Worm (Caenorhabditis elegans) whole organism, L1 larva: ENCODE measurements around the gene vps-36.

Experiments used
- C16A3.4 ChIP-seq: fragments of 150-350 bp; optimal IDR thresholded peaks from 2 replicates; lab custom pipeline; 2014; ENCODE audit warnings: missing biosample characterization, missing genetic modification characterization
- F16B12.6 ChIP-seq: fragments of 150-350 bp; optimal IDR thresholded peaks from 2 replicates; lab custom pipeline; 2014; ENCODE audit warnings: missing biosample characterization, missing genetic modification characterization
- aha-1 ChIP-seq: fragments of 150-350 bp; optimal IDR thresholded peaks from 2 replicates; lab custom pipeline; 2014; ENCODE audit warnings: missing biosample characterization, missing genetic modification characterization
- ama-1 ChIP-seq: fragments of 150-350 bp; optimal IDR thresholded peaks from 2 replicates; lab custom pipeline; 2014
- blmp-1 ChIP-seq: fragments of 150-350 bp; optimal IDR thresholded peaks from 2 replicates; lab custom pipeline; 2014; ENCODE audit warnings: missing biosample characterization, missing genetic modification characterization
- ceh-8 ChIP-seq: fragments of 200-800 bp; sonication (Bioruptor generic); optimal IDR thresholded peaks from 2 replicates; lab custom pipeline; 2018; ENCODE audit warnings: mild to moderate bottlenecking, missing genetic modification characterization, moderate library complexity, missing compliant biosample characterization
- ceh-82 ChIP-seq, 3 experiments: fragments of 150-350 bp in 1 of 3; sonication (generic microtip) in 2 of 3; optimal IDR thresholded peaks; 2 replicates each; lab custom pipeline; 2014 to 2017; ENCODE audit warnings: missing biosample characterization in 3 of 3, missing genetic modification characterization in 3 of 3
- ceh-88 ChIP-seq: fragments of 200-800 bp; sonication (Bioruptor generic); IDR thresholded peaks from 2 replicates; pipeline ENCODE4 v1.3.6; 2022; ENCODE audit warnings: missing genetic modification characterization, missing compliant biosample characterization
- ceh-90 ChIP-seq: sonication (generic microtip); optimal IDR thresholded peaks from 2 replicates; lab custom pipeline; 2016; ENCODE audit warnings: missing genetic modification characterization, missing compliant biosample characterization
- dsc-1 ChIP-seq: sonication (generic microtip); optimal IDR thresholded peaks from 2 replicates; lab custom pipeline; 2016; ENCODE audit warnings: mild to moderate bottlenecking, missing genetic modification characterization, missing compliant biosample characterization
- efl-3 ChIP-seq: fragments of 200-800 bp; sonication (Bioruptor generic); optimal IDR thresholded peaks from 2 replicates; lab custom pipeline; 2018; ENCODE audit warnings: mild to moderate bottlenecking, missing genetic modification characterization, missing compliant biosample characterization
- egl-13 ChIP-seq: sonication (generic microtip); optimal IDR thresholded peaks from 2 replicates; lab custom pipeline; 2016; ENCODE audit warnings: missing genotype, missing genetic modification reagents, missing genetic modification characterization, missing compliant biosample characterization
- egl-27 ChIP-seq, 2 experiments: fragments of 150-350 bp in 1 of 2; sonication (generic microtip); optimal IDR thresholded peaks; 3 replicates each; lab custom pipeline; 2017 to 2018; ENCODE audit warnings: missing biosample characterization in 2 of 2, missing genetic modification characterization in 2 of 2, missing genetic modification reagents in 2 of 2
- elt-2 ChIP-seq: sonication (generic microtip); optimal IDR thresholded peaks from 2 replicates; lab custom pipeline; 2016; ENCODE audit warnings: missing genetic modification characterization, mild to moderate bottlenecking, inconsistent platforms, missing compliant biosample characterization, missing genetic modification reagents
- elt-3 ChIP-seq, 6 experiments: fragments of 150-350 bp in 1 of 6; sonication (generic microtip); optimal IDR thresholded peaks; 2 replicates each; lab custom pipeline; 2017 to 2018; ENCODE audit warnings: missing biosample characterization in 6 of 6, missing genetic modification characterization in 6 of 6, inconsistent platforms in 1 of 6
- ets-5 ChIP-seq: fragments of 200-800 bp; sonication (Bioruptor generic); IDR thresholded peaks from 2 replicates; pipeline ENCODE4 v1.3.6; 2022; ENCODE audit warnings: missing genetic modification characterization, missing compliant biosample characterization
- fkh-10 ChIP-seq: sonication (generic microtip); optimal IDR thresholded peaks from 2 replicates; lab custom pipeline; 2017; ENCODE audit warnings: missing biosample characterization, missing genetic modification reagents, missing genetic modification characterization
- fkh-4 ChIP-seq: sonication (generic microtip); optimal IDR thresholded peaks from 2 replicates; lab custom pipeline; 2016; ENCODE audit warnings: missing compliant biosample characterization, missing genetic modification characterization, borderline replicate concordance
- fkh-8 ChIP-seq: sonication (generic microtip); optimal IDR thresholded peaks from 2 replicates; lab custom pipeline; 2016; ENCODE audit warnings: mild to moderate bottlenecking, missing genetic modification characterization, missing compliant biosample characterization
- fos-1 ChIP-seq: fragments of 150-350 bp; optimal IDR thresholded peaks from 2 replicates; lab custom pipeline; 2014; ENCODE audit warnings: missing biosample characterization, missing genetic modification characterization
- grh-1 ChIP-seq: fragments of 200-800 bp; sonication (Bioruptor generic); IDR thresholded peaks from 2 replicates; pipeline ENCODE4 v1.3.6; 2022; ENCODE audit warnings: missing genetic modification reagents, missing genetic modification characterization, missing compliant biosample characterization
- hlh-4 ChIP-seq: sonication (generic microtip); optimal IDR thresholded peaks from 2 replicates; lab custom pipeline; 2016; ENCODE audit warnings: mild to moderate bottlenecking, missing genetic modification characterization, missing compliant biosample characterization
- irx-1 ChIP-seq: sonication (generic microtip); optimal IDR thresholded peaks from 2 replicates; lab custom pipeline; 2016; ENCODE audit warnings: missing genetic modification characterization, missing compliant biosample characterization
- isw-1 ChIP-seq: fragments of 200-800 bp; sonication (Bioruptor generic); IDR thresholded peaks from 2 replicates; pipeline ENCODE4 v1.3.6; 2022; ENCODE audit warnings: missing genetic modification characterization, missing compliant biosample characterization
- jun-1 ChIP-seq: fragments of 150-350 bp; optimal IDR thresholded peaks from 2 replicates; lab custom pipeline; 2014; ENCODE audit warnings: missing biosample characterization, missing genetic modification reagents, missing genetic modification characterization
- lin-14 ChIP-seq: fragments of 200-800 bp; sonication (Bioruptor generic); optimal IDR thresholded peaks from 2 replicates; lab custom pipeline; 2018; ENCODE audit warnings: mild to moderate bottlenecking, missing genetic modification characterization, moderate library complexity, missing compliant biosample characterization
- lin-15B ChIP-seq: fragments of 150-350 bp; sonication (generic microtip); optimal IDR thresholded peaks from 3 replicates; lab custom pipeline; 2014; ENCODE audit warnings: missing biosample characterization, missing genetic modification characterization
- lin-35 ChIP-seq, 2 experiments: fragments of 150-350 bp; optimal IDR thresholded peaks; 2 replicates each; lab custom pipeline; 2014; ENCODE audit warnings: missing biosample characterization in 2 of 2, missing genetic modification characterization in 2 of 2, missing genetic modification reagents in 2 of 2
- lin-39 ChIP-seq: fragments of 150-350 bp; optimal IDR thresholded peaks from 2 replicates; lab custom pipeline; 2014; ENCODE audit warnings: missing biosample characterization, missing genetic modification reagents, missing genetic modification characterization
- lir-3 ChIP-seq: sonication (generic microtip); optimal IDR thresholded peaks from 2 replicates; lab custom pipeline; 2016; ENCODE audit warnings: mild to moderate bottlenecking, missing genetic modification characterization, moderate library complexity, missing compliant biosample characterization; ENCODE audit not compliant: poor library complexity
- mab-9 ChIP-seq: fragments of 200-800 bp; sonication (Bioruptor generic); IDR thresholded peaks from 2 replicates; pipeline ENCODE4 v1.3.6; 2022; ENCODE audit warnings: missing genetic modification reagents, missing genetic modification characterization, missing compliant biosample characterization
- mdl-1 ChIP-seq, 2 experiments: fragments of 150-350 bp; optimal IDR thresholded peaks; 2 replicates each; lab custom pipeline; 2014 to 2017; ENCODE audit warnings: missing biosample characterization in 2 of 2, missing genetic modification characterization in 2 of 2, inconsistent platforms in 1 of 2
- mef-2 ChIP-seq: fragments of 150-350 bp; optimal IDR thresholded peaks from 2 replicates; lab custom pipeline; 2014; ENCODE audit warnings: missing biosample characterization, missing genetic modification characterization
- mep-1 ChIP-seq: fragments of 150-350 bp; optimal IDR thresholded peaks from 2 replicates; lab custom pipeline; 2014; ENCODE audit warnings: missing biosample characterization, missing genetic modification characterization
- nhr-19 ChIP-seq: fragments of 200-800 bp; sonication (Bioruptor generic); conservative IDR thresholded peaks from 2 replicates; pipeline ENCODE4 v1.3.6; 2022; ENCODE audit warnings: missing genetic modification characterization, missing compliant biosample characterization
- nhr-20 ChIP-seq: sonication (generic microtip); optimal IDR thresholded peaks from 2 replicates; lab custom pipeline; 2016; ENCODE audit warnings: mild to moderate bottlenecking, missing genetic modification characterization, missing compliant biosample characterization
- nhr-237 ChIP-seq: fragments of 150-350 bp; optimal IDR thresholded peaks from 2 replicates; lab custom pipeline; 2014; ENCODE audit warnings: missing biosample characterization, missing genetic modification characterization
- nhr-28 ChIP-seq: fragments of 150-350 bp; optimal IDR thresholded peaks from 2 replicates; lab custom pipeline; 2014; ENCODE audit warnings: missing biosample characterization, missing genetic modification characterization
- nhr-47 ChIP-seq: sonication (generic microtip); optimal IDR thresholded peaks from 2 replicates; lab custom pipeline; 2016; ENCODE audit warnings: mild to moderate bottlenecking, missing genetic modification characterization, moderate library complexity, missing compliant biosample characterization
- nhr-71 ChIP-seq: sonication (generic microtip); optimal IDR thresholded peaks from 2 replicates; lab custom pipeline; 2016; ENCODE audit warnings: mild to moderate bottlenecking, missing genetic modification characterization, moderate library complexity, missing compliant biosample characterization
- nhr-76 ChIP-seq: sonication (generic microtip); optimal IDR thresholded peaks from 2 replicates; lab custom pipeline; 2017; ENCODE audit warnings: missing biosample characterization, missing genetic modification characterization
- nhr-84 ChIP-seq: sonication (generic microtip); optimal IDR thresholded peaks from 2 replicates; lab custom pipeline; 2017; ENCODE audit warnings: missing biosample characterization, missing genetic modification characterization
- pqm-1 ChIP-seq: sonication (generic microtip); optimal IDR thresholded peaks from 3 replicates; lab custom pipeline; 2017; ENCODE audit warnings: missing biosample characterization, missing genetic modification characterization
- skn-1 ChIP-seq: fragments of 150-350 bp; optimal IDR thresholded peaks from 2 replicates; lab custom pipeline; 2014; ENCODE audit warnings: missing biosample characterization, missing genetic modification characterization
- snpc-4 ChIP-seq: fragments of 150-350 bp; optimal IDR thresholded peaks from 2 replicates; lab custom pipeline; 2014; ENCODE audit warnings: missing biosample characterization, missing genetic modification characterization
- snu-23 ChIP-seq: sonication (generic microtip); optimal IDR thresholded peaks from 2 replicates; lab custom pipeline; 2016; ENCODE audit warnings: missing genetic modification characterization, missing compliant biosample characterization
- sox-4 ChIP-seq: sonication (generic microtip); optimal IDR thresholded peaks from 2 replicates; lab custom pipeline; 2016; ENCODE audit warnings: missing genetic modification characterization, missing compliant biosample characterization
- sptf-1 ChIP-seq: fragments of 150-350 bp; optimal IDR thresholded peaks from 2 replicates; lab custom pipeline; 2014; ENCODE audit warnings: missing biosample characterization, missing genetic modification characterization
- sup-37 ChIP-seq: fragments of 200-800 bp; sonication (Bioruptor generic); optimal IDR thresholded peaks from 2 replicates; lab custom pipeline; 2018; ENCODE audit warnings: mild to moderate bottlenecking, missing genetic modification characterization, missing compliant biosample characterization
- swsn-7 ChIP-seq: sonication (generic microtip); optimal IDR thresholded peaks from 2 replicates; lab custom pipeline; 2016; ENCODE audit warnings: missing genetic modification characterization, missing compliant biosample characterization
- tlp-1 ChIP-seq: fragments of 150-350 bp; optimal IDR thresholded peaks from 2 replicates; lab custom pipeline; 2014; ENCODE audit warnings: missing biosample characterization, missing genetic modification characterization
- unc-62 ChIP-seq: fragments of 150-350 bp; optimal IDR thresholded peaks from 2 replicates; lab custom pipeline; 2014; ENCODE audit warnings: missing biosample characterization, missing genetic modification reagents, missing genetic modification characterization
- xbp-1 ChIP-seq: sonication (generic microtip); optimal IDR thresholded peaks from 2 replicates; lab custom pipeline; 2016; ENCODE audit warnings: missing genetic modification characterization, missing compliant biosample characterization
- zip-4 ChIP-seq: fragments of 200-800 bp; sonication (Bioruptor generic); optimal IDR thresholded peaks from 2 replicates; lab custom pipeline; 2018; ENCODE audit warnings: mild to moderate bottlenecking, missing genetic modification characterization, moderate library complexity, missing compliant biosample characterization

vps-36 gene

DNA sequence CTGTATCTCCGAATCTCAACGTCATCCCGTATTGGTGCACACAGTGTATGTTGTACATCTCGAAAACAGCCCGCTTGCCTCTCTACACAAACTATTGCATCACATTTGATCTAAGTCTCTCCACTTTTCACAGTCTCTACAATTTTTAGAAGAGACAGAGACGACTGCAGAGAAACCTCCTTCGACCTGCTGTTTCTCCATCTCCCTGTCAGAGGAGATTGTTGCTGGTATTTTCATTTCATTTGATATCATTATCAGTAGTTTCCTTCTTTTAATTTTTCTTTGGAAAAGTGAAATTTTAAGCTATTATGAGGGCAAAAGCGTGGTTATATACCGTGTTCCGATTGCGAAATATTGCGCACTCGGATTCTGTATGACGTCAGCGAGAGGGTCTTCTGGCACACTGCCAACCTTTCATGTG is 19.9 kb downstream of the vps-36 start:
- TF ChIP-seq hlh-4 (tag; lab: Kevin White, UChicago) (no peak), fkh-10 (GFP tag; lab: Kevin White, UChicago) (peak; percentile 18), skn-1 (peak; percentile 66), sup-37 (GFP tag; lab: Kevin White, UChicago) (no peak), fos-1 (tag; lab: Kevin White, UChicago) (peak; percentile 62), mef-2 (no peak), ceh-82 (tag; optimal IDR thresholded peaks at IDR 0.05; lab: Kevin White, UChicago) (peak in 2 of 3 experiments; percentile 13 to 58), pqm-1 (peak; percentile 16), lir-3 (tag; lab: Kevin White, UChicago) (no peak), nhr-76 (tag; lab: Kevin White, UChicago) (no peak), egl-13 (tag; lab: Kevin White, UChicago) (no peak), lin-15B (no peak), isw-1 (no peak), mab-9 (no peak), nhr-237 (tag; lab: Kevin White, UChicago) (no peak), nhr-71 (tag; lab: Kevin White, UChicago) (peak; percentile 83), nhr-84 (tag; lab: Kevin White, UChicago) (no peak), C16A3.4 (tag; lab: Kevin White, UChicago) (peak; percentile 62), snu-23 (GFP tag; lab: Kevin White, UChicago) (peak; percentile 78), fkh-4 (tag; lab: Kevin White, UChicago) (no peak), ama-1 (peak; percentile 23), lin-14 (GFP tag; lab: Kevin White, UChicago) (peak; percentile 85), blmp-1 (peak; percentile 93), F16B12.6 (no peak), lin-35 (GFP tag; optimal IDR thresholded peaks at IDR 0.05; lab: Kevin White, UChicago) (peak; percentile 43 to 61), xbp-1 (tag; lab: Kevin White, UChicago) (peak; percentile 24), lin-39 (no peak), swsn-7 (tag; lab: Kevin White, UChicago) (peak; percentile 41), elt-3 (tag; optimal IDR thresholded peaks at IDR 0.05; lab: Kevin White, UChicago) (peak in 3 of 6 experiments; percentile 19 to 83 (median 61)), aha-1 (tag; lab: Kevin White, UChicago) (no peak), unc-62 (GFP tag; lab: Kevin White, UChicago) (no peak), efl-3 (GFP tag; lab: Kevin White, UChicago) (no peak), elt-2 (tag; lab: Kevin White, UChicago) (peak; percentile 95), mep-1 (tag; lab: Kevin White, UChicago) (peak; percentile 79), jun-1 (tag; lab: Kevin White, UChicago) (peak; percentile 62), irx-1 (tag; lab: Kevin White, UChicago) (no peak), dsc-1 (tag; lab: Kevin White, UChicago) (peak; percentile 11), nhr-28 (tag; lab: Kevin White, UChicago) (no peak), sptf-1 (tag; lab: Kevin White, UChicago) (no peak), tlp-1 (tag; lab: Kevin White, UChicago) (no peak), ceh-8 (GFP tag; lab: Kevin White, UChicago) (no peak), ceh-90 (peak; percentile 14), grh-1 (GFP tag; lab: Robert Waterston, UW) (no peak), nhr-20 (tag; lab: Kevin White, UChicago) (peak; percentile 73), snpc-4 (tag; lab: Kevin White, UChicago) (no peak), nhr-47 (tag; lab: Kevin White, UChicago) (peak; percentile 57), mdl-1 (tag; optimal IDR thresholded peaks at IDR 0.05; lab: Kevin White, UChicago) (peak in 1 of 2 experiments; percentile 53), zip-4 (GFP tag; lab: Kevin White, UChicago) (peak; percentile 71), egl-27 (tag; optimal IDR thresholded peaks at IDR 0.05; lab: Kevin White, UChicago) (no peak), ets-5 (GFP tag; lab: Robert Waterston, UW) (no peak), ceh-88 (GFP tag; lab: Robert Waterston, UW) (no peak), fkh-8 (tag; lab: Kevin White, UChicago) (peak; percentile 7), sox-4 (tag; lab: Kevin White, UChicago) (no peak), nhr-19 (GFP tag; lab: Robert Waterston, UW) (peak; percentile 66)
